Fruit fly (Drosophila melanogaster) whole organism, embryonic: ENCODE measurements around the gene Vps29.

ENCODE experiments used
- Awh ChIP-seq: fragments of 200-800 bp; sonication (Bioruptor generic); IDR thresholded peaks from 2 replicates; pipeline ENCODE4, ENCODE4 v1.3.6; 2022; ENCODE audit warnings: missing biosample characterization, missing genetic modification characterization
- BEAF-32 ChIP-seq: fragments of 200-800 bp; sonication (Bioruptor generic); optimal IDR thresholded peaks from 3 replicates; lab custom pipeline; 2017; ENCODE audit warnings: missing biosample characterization, missing genetic modification characterization, mild to moderate bottlenecking, moderate library complexity, missing genetic modification reagents
- BtbVII ChIP-seq: fragments of 200-800 bp; sonication (Bioruptor generic); optimal IDR thresholded peaks from 3 replicates; lab custom pipeline; 2017; ENCODE audit warnings: missing biosample characterization, mild to moderate bottlenecking, missing genetic modification characterization
- CG10147 ChIP-seq: fragments of 200-800 bp; sonication (Bioruptor generic); optimal IDR thresholded peaks from 2 replicates; lab custom pipeline; 2019; ENCODE audit warnings: missing biosample characterization, mild to moderate bottlenecking, missing genetic modification characterization, moderate library complexity
- CG11398 ChIP-seq: fragments of 200-800 bp; sonication (Bioruptor generic); optimal IDR thresholded peaks from 2 replicates; lab custom pipeline; 2016; ENCODE audit warnings: missing biosample characterization, missing genetic modification characterization
- CG11560 ChIP-seq: fragments of 200-800 bp; sonication (Bioruptor generic); IDR thresholded peaks from 3 replicates; pipeline ENCODE4 v1.3.6; 2022; ENCODE audit warnings: missing biosample characterization, missing genetic modification characterization
- CG12219 ChIP-seq: fragments of 200-800 bp; sonication (Bioruptor generic); optimal IDR thresholded peaks from 3 replicates; lab custom pipeline; 2018; ENCODE audit warnings: missing biosample characterization, mild to moderate bottlenecking, missing genetic modification characterization
- CG12391 ChIP-seq: fragments of 200-800 bp; sonication (Bioruptor generic); optimal IDR thresholded peaks from 3 replicates; lab custom pipeline; 2018; ENCODE audit warnings: missing biosample characterization, mild to moderate bottlenecking, missing genetic modification characterization, moderate library complexity
- CG13287 ChIP-seq: fragments of 200-800 bp; sonication (Bioruptor generic); IDR thresholded peaks from 2 replicates; pipeline ENCODE4 v1.3.6; 2022; ENCODE audit warnings: missing biosample characterization, missing genetic modification characterization; ENCODE audit not compliant: partially characterized antibody
- CG14965 ChIP-seq: fragments of 200-800 bp; sonication (Bioruptor generic); optimal IDR thresholded peaks from 2 replicates; lab custom pipeline; 2016; ENCODE audit warnings: missing biosample characterization, missing genetic modification characterization, borderline replicate concordance
- CG15601 ChIP-seq: fragments of 200-800 bp; sonication (Bioruptor generic); optimal IDR thresholded peaks from 3 replicates; lab custom pipeline; 2019; ENCODE audit warnings: missing biosample characterization, mild to moderate bottlenecking, missing genetic modification characterization, moderate library complexity
- CG1602 ChIP-seq: fragments of 200-800 bp; sonication (Bioruptor generic); optimal IDR thresholded peaks from 3 replicates; lab custom pipeline; 2016; ENCODE audit warnings: missing biosample characterization, missing genetic modification characterization
- CG16815 ChIP-seq: fragments of 200-800 bp; sonication (Bioruptor generic); optimal IDR thresholded peaks from 3 replicates; lab custom pipeline; 2017; ENCODE audit warnings: missing biosample characterization, mild to moderate bottlenecking, missing genetic modification characterization
- CG17829 ChIP-seq: fragments of 200-800 bp; optimal IDR thresholded peaks from 2 replicates; lab custom pipeline; 2019; ENCODE audit warnings: missing biosample characterization, mild to moderate bottlenecking, missing genetic modification characterization, moderate library complexity
- CG1792 ChIP-seq: fragments of 200-800 bp; sonication (Bioruptor generic); optimal IDR thresholded peaks from 2 replicates; lab custom pipeline; 2016; ENCODE audit warnings: missing biosample characterization, missing genetic modification characterization
- CG43689 ChIP-seq: fragments of 200-800 bp; sonication (Bioruptor generic); IDR thresholded peaks from 2 replicates; pipeline ENCODE4 v1.3.6; 2022; ENCODE audit warnings: missing biosample characterization, missing genetic modification characterization
- CG4820 ChIP-seq: fragments of 200-800 bp; sonication (Bioruptor generic); optimal IDR thresholded peaks from 3 replicates; lab custom pipeline; 2016; ENCODE audit warnings: missing biosample characterization, missing genetic modification characterization
- CG6683 ChIP-seq: fragments of 200-800 bp; sonication (Bioruptor generic); optimal IDR thresholded peaks from 2 replicates; lab custom pipeline; 2017; ENCODE audit warnings: missing biosample characterization, mild to moderate bottlenecking, missing genetic modification characterization, missing genetic modification reagents
- CG6854 ChIP-seq: fragments of 200-800 bp; sonication (Bioruptor generic); optimal IDR thresholded peaks from 3 replicates; lab custom pipeline; 2017; ENCODE audit warnings: missing biosample characterization, mild to moderate bottlenecking, missing genetic modification characterization
- CG7839 ChIP-seq: fragments of 200-800 bp; sonication (Bioruptor generic); optimal IDR thresholded peaks from 3 replicates; lab custom pipeline; 2018; ENCODE audit warnings: missing biosample characterization, mild to moderate bottlenecking, missing genetic modification characterization, moderate library complexity
- CG8388 ChIP-seq: fragments of 200-800 bp; sonication (Bioruptor generic); optimal IDR thresholded peaks from 2 replicates; lab custom pipeline; 2019; ENCODE audit warnings: missing biosample characterization, mild to moderate bottlenecking, missing genetic modification characterization, moderate library complexity
- CG9437 ChIP-seq: fragments of 200-800 bp; sonication (Bioruptor generic); optimal IDR thresholded peaks from 2 replicates; lab custom pipeline; 2018; ENCODE audit warnings: missing biosample characterization, mild to moderate bottlenecking, missing genetic modification characterization
- CG9797 ChIP-seq: fragments of 200-800 bp; sonication (Bioruptor generic); optimal IDR thresholded peaks from 3 replicates; lab custom pipeline; 2018; ENCODE audit warnings: missing biosample characterization, mild to moderate bottlenecking, missing genetic modification characterization
- CG9817 ChIP-seq: fragments of 200-800 bp; sonication (Bioruptor generic); optimal IDR thresholded peaks from 2 replicates; lab custom pipeline; 2018; ENCODE audit warnings: missing biosample characterization, mild to moderate bottlenecking, missing genetic modification characterization, moderate library complexity
- Camta ChIP-seq: fragments of 200-800 bp; sonication (Bioruptor generic); optimal IDR thresholded peaks from 2 replicates; lab custom pipeline; 2016; ENCODE audit warnings: missing biosample characterization, missing genetic modification characterization
- CkIIα-i1 ChIP-seq: fragments of 200-800 bp; sonication (Bioruptor generic); IDR thresholded peaks from 2 replicates; pipeline ENCODE4 v1.3.6; 2022; ENCODE audit warnings: missing biosample characterization, missing genetic modification characterization
- Deaf1 ChIP-seq: fragments of 200-800 bp; optimal IDR thresholded peaks from 3 replicates; lab custom pipeline; 2019; ENCODE audit warnings: missing biosample characterization, mild to moderate bottlenecking, missing genetic modification characterization, moderate library complexity
- Dfd ChIP-seq, 2 experiments: fragments of >200 bp; optimal IDR thresholded peaks; 2 replicates each; lab custom pipeline; 2017; ENCODE audit warnings: missing biosample characterization in 2 of 2, missing genetic modification characterization in 2 of 2
- Ets65A ChIP-seq: fragments of 200-800 bp; sonication (Bioruptor generic); peaks from one replicate; lab custom pipeline; 2016; ENCODE audit warnings: missing biosample characterization, missing genetic modification characterization
- Fer2 ChIP-seq: fragments of 200-800 bp; sonication (Bioruptor generic); optimal IDR thresholded peaks from 2 replicates; lab custom pipeline; 2018; ENCODE audit warnings: missing biosample characterization, mild to moderate bottlenecking, missing genetic modification characterization, moderate library complexity
- Gsc ChIP-seq: fragments of 200-800 bp; sonication (Bioruptor generic); IDR thresholded peaks from 2 replicates; pipeline ENCODE4 v1.3.6; 2022; ENCODE audit warnings: missing biosample characterization, missing genetic modification characterization
- Med ChIP-seq: fragments of 200-800 bp; sonication (Bioruptor generic); peaks from one replicate; lab custom pipeline; 2016; ENCODE audit warnings: missing biosample characterization, missing genetic modification characterization, mild to moderate bottlenecking, inconsistent platforms, moderate library complexity
- NFAT ChIP-seq: fragments of 200-800 bp; sonication (Bioruptor generic); IDR thresholded peaks from 2 replicates; pipeline ENCODE4 v1.3.6; 2022; ENCODE audit warnings: missing biosample characterization, missing genetic modification characterization
- Rfx ChIP-seq: fragments of 200-800 bp; sonication (Bioruptor generic); IDR thresholded peaks from 2 replicates; pipeline ENCODE4 v1.3.6; 2022; ENCODE audit warnings: missing biosample characterization, missing genetic modification characterization
- Sox102F ChIP-seq: fragments of 200-800 bp; sonication (Bioruptor generic); optimal IDR thresholded peaks from 2 replicates; lab custom pipeline; 2018; ENCODE audit warnings: missing biosample characterization, mild to moderate bottlenecking, missing genetic modification characterization, moderate library complexity
- Xbp1 ChIP-seq: fragments of 200-800 bp; sonication (Bioruptor generic); optimal IDR thresholded peaks from 3 replicates; lab custom pipeline; 2016; ENCODE audit warnings: missing biosample characterization, mild to moderate bottlenecking, missing genetic modification characterization
- Xrp1 ChIP-seq: fragments of 200-800 bp; sonication (Bioruptor generic); IDR thresholded peaks from 2 replicates; pipeline ENCODE4 v1.3.6; 2022; ENCODE audit warnings: missing biosample characterization, missing genetic modification characterization
- ab ChIP-seq: fragments of 200-800 bp; sonication (Bioruptor generic); optimal IDR thresholded peaks from 2 replicates; lab custom pipeline; 2016; ENCODE audit warnings: missing biosample characterization, missing genetic modification characterization
- ac ChIP-seq: fragments of 200-800 bp; sonication (Bioruptor generic); optimal IDR thresholded peaks from 3 replicates; lab custom pipeline; 2017; ENCODE audit warnings: missing biosample characterization, mild to moderate bottlenecking, missing genetic modification characterization
- cas ChIP-seq: fragments of 200-800 bp; sonication (Bioruptor generic); IDR thresholded peaks from 2 replicates; pipeline ENCODE4 v1.3.6; 2022; ENCODE audit warnings: missing biosample characterization, missing genetic modification characterization
- croc ChIP-seq: fragments of 200-800 bp; sonication (Bioruptor generic); conservative IDR thresholded peaks from 3 replicates; pipeline ENCODE4 v1.3.6; 2022; ENCODE audit warnings: missing biosample characterization, missing genetic modification characterization
- crol ChIP-seq: fragments of 200-800 bp; sonication (Bioruptor generic); IDR thresholded peaks from 2 replicates; pipeline ENCODE4 v1.3.6; 2022; ENCODE audit warnings: missing biosample characterization, missing genetic modification characterization
- grau ChIP-seq: fragments of 200-800 bp; optimal IDR thresholded peaks from 3 replicates; lab custom pipeline; 2019; ENCODE audit warnings: missing biosample characterization, mild to moderate bottlenecking, missing genetic modification characterization, moderate library complexity
- ind ChIP-seq: fragments of 200-800 bp; sonication (Bioruptor generic); optimal IDR thresholded peaks from 3 replicates; lab custom pipeline; 2016; ENCODE audit warnings: missing biosample characterization, missing genetic modification characterization
- pfk ChIP-seq: fragments of 200-800 bp; sonication (Bioruptor generic); optimal IDR thresholded peaks from 2 replicates; lab custom pipeline; 2018; ENCODE audit warnings: missing biosample characterization, mild to moderate bottlenecking, missing genetic modification characterization, moderate library complexity
- prd ChIP-seq, 3 experiments: fragments of >200 bp in 2 of 3; fragments of 200-800 bp in 1 of 3; sonication (Bioruptor generic) in 1 of 3; optimal IDR thresholded peaks in 2 of 3; IDR thresholded peaks in 1 of 3; 2 replicates in 2 of 3; 3 replicates in 1 of 3; pipeline versions ENCODE4 v1.3.6 to Lab custom; 2017 to 2022; ENCODE audit warnings: missing biosample characterization in 1 of 3, missing genetic modification characterization in 1 of 3
- ro ChIP-seq: fragments of 200-800 bp; sonication (Bioruptor generic); IDR thresholded peaks from 2 replicates; pipeline ENCODE4 v1.3.6; 2022; ENCODE audit warnings: missing biosample characterization, missing genetic modification characterization
- salm ChIP-seq: fragments of 200-800 bp; sonication (Bioruptor generic); optimal IDR thresholded peaks from 2 replicates; lab custom pipeline; 2018; ENCODE audit warnings: missing biosample characterization, mild to moderate bottlenecking, missing genetic modification characterization
- sqz ChIP-seq: fragments of 200-800 bp; sonication (Bioruptor generic); optimal IDR thresholded peaks from 3 replicates; lab custom pipeline; 2018; ENCODE audit warnings: missing biosample characterization, mild to moderate bottlenecking, missing genetic modification characterization
- stc ChIP-seq: fragments of 200-800 bp; sonication (Bioruptor generic); IDR thresholded peaks from 2 replicates; pipeline ENCODE4 v1.3.6; 2022; ENCODE audit warnings: missing biosample characterization, missing genetic modification characterization
- tgo ChIP-seq: fragments of 200-800 bp; sonication (Bioruptor generic); IDR thresholded peaks from 3 replicates; pipeline ENCODE4 v1.3.6; 2022; ENCODE audit warnings: missing biosample characterization, missing genetic modification characterization
- trem ChIP-seq: fragments of 200-800 bp; optimal IDR thresholded peaks from 3 replicates; lab custom pipeline; 2019; ENCODE audit warnings: missing biosample characterization, mild to moderate bottlenecking, missing genetic modification characterization, moderate library complexity

The Vps29 gene

dm6 chr2L:1135495-1135894 is 15.1 kb upstream of the Vps29 start (continued):
- TF ChIP-seq CG14965 (GFP tag; lab: Kevin White, UChicago), result no peak
- TF ChIP-seq pfk (GFP tag; lab: Kevin White, UChicago), result no peak
- no peak for TF ChIP-seq CG4820 (GFP tag; lab: Kevin White, UChicago)
- TF ChIP-seq CkIIα-i1 (GFP tag; lab: Robert Waterston, UW), result no peak
- TF ChIP-seq ro (GFP tag; lab: Robert Waterston, UW), result no peak
- TF ChIP-seq Xbp1 (GFP tag; lab: Kevin White, UChicago), result peak; percentile 24
- TF ChIP-seq BEAF-32 (GFP tag; lab: Kevin White, UChicago), result no peak
- no peak for TF ChIP-seq trem (tag; lab: Kevin White, UChicago)
- TF ChIP-seq CG6683 (GFP tag; lab: Kevin White, UChicago), result no peak
- no peak for TF ChIP-seq sqz (GFP tag; lab: Kevin White, UChicago)
- TF ChIP-seq tgo (GFP tag; lab: Robert Waterston, UW), result no peak
- no peak for TF ChIP-seq CG17829 (tag; lab: Kevin White, UChicago)
- no peak for TF ChIP-seq CG15601 (tag; lab: Kevin White, UChicago)
- TF ChIP-seq Camta (GFP tag; lab: Kevin White, UChicago), result no peak
- peak; percentile 40 for TF ChIP-seq Sox102F (GFP tag; lab: Kevin White, UChicago)
- TF ChIP-seq CG10147 (GFP tag; lab: Kevin White, UChicago), result peak; percentile 31
- no peak for TF ChIP-seq ind (GFP tag; lab: Kevin White, UChicago)
- no peak for TF ChIP-seq crol (GFP tag; lab: Robert Waterston, UW)
- TF ChIP-seq Med (GFP tag; lab: Kevin White, UChicago), result no peak
- TF ChIP-seq CG9817 (tag; lab: Kevin White, UChicago), result no peak
- no peak for TF ChIP-seq CG43689 (GFP tag; lab: Robert Waterston, UW)
- no peak for TF ChIP-seq Fer2
- TF ChIP-seq CG1792 (GFP tag; lab: Kevin White, UChicago), result no peak
- TF ChIP-seq Dfd (GFP tag; optimal IDR thresholded peaks at IDR 0.05; lab: Kevin White, UChicago), result no peak
- no peak for TF ChIP-seq Ets65A (GFP tag; lab: Kevin White, UChicago)
- TF ChIP-seq NFAT (GFP tag; lab: Robert Waterston, UW), result no peak
- no peak for TF ChIP-seq CG11398
- no peak for TF ChIP-seq CG9797
- no peak for TF ChIP-seq stc
- no peak for TF ChIP-seq CG13287 (GFP tag; lab: Robert Waterston, UW)
- TF ChIP-seq CG8388 (GFP tag; lab: Kevin White, UChicago), result no peak
- no peak for TF ChIP-seq CG6854 (GFP tag; lab: Kevin White, UChicago)
- no peak for TF ChIP-seq Gsc (GFP tag; lab: Robert Waterston, UW)
- TF ChIP-seq CG9437 (GFP tag; lab: Kevin White, UChicago), result no peak
- TF ChIP-seq BtbVII, result no peak
- peak; percentile 36 for TF ChIP-seq grau (tag; lab: Kevin White, UChicago)
- no peak for TF ChIP-seq salm (tag; lab: Kevin White, UChicago)
- no peak for TF ChIP-seq ab
- TF ChIP-seq CG7839, result peak; percentile 19
- no peak for TF ChIP-seq CG11560
- TF ChIP-seq CG12219, result no peak
- no peak for TF ChIP-seq croc (GFP tag; lab: Robert Waterston, UW)
- no peak for TF ChIP-seq ac (GFP tag; lab: Kevin White, UChicago)
- TF ChIP-seq CG1602 (GFP tag; lab: Kevin White, UChicago), result no peak
- peak; percentile 11 for TF ChIP-seq Deaf1 (tag; lab: Kevin White, UChicago)
- TF ChIP-seq CG12391 (tag; lab: Kevin White, UChicago), result peak; percentile 34
- no peak for TF ChIP-seq Awh (GFP tag; lab: Robert Waterston, UW)
- no peak for TF ChIP-seq Rfx (GFP tag; lab: Robert Waterston, UW)
- no peak for TF ChIP-seq Xrp1 (GFP tag; lab: Robert Waterston, UW)
- TF ChIP-seq prd (optimal IDR thresholded peaks at IDR 0.05; lab: Kevin White, UChicago), result no peak
- TF ChIP-seq prd (GFP tag; IDR thresholded peaks at IDR 0.05; lab: Robert Waterston, UW), result 0 out of 3 replicates have a peak, but pooled peaks have one; percentile 10
- TF ChIP-seq cas (GFP tag; lab: Robert Waterston, UW), result no peak
- TF ChIP-seq CG16815 (GFP tag; lab: Kevin White, UChicago), result no peak
